Fruit fly (Drosophila melanogaster) S2 (cell line): ENCODE data around the gene CG3040.

Source experiments
- CG8478 ChIP-seq: fragments of >200 bp; optimal IDR thresholded peaks from 2 replicates; lab custom pipeline; 2018
- CTCF ChIP-seq, 2 experiments: fragments of >200 bp; optimal IDR thresholded peaks; 2 replicates each; lab custom pipeline; 2018

DNA sequence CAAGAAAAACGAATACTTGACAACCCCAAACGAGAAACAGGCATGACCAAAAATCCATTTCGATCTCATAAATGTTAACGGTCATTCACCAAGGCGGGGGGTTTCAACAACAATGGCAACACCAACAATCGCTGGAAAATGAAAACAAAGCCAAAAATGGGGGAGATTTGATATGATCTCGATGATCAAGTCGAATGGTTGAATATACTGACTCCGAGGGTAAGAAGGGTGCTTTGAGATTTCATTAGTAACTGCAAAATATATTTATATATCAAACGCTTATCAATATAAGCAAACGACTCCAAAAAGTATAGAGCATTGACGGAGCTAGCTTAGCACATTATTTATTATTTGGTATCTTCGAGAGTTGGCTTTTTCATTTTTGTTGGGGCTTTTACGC is 16.9 kb upstream of the CG3040 start:
- TF ChIP-seq CG8478 = no peak
- no peak for TF ChIP-seq CTCF (optimal IDR thresholded peaks at IDR 0.05; lab: Kevin White, UChicago)
